Fruit fly (Drosophila melanogaster): Measurements from ENCODE around the gene LysD.

The LysD gene

DNA sequence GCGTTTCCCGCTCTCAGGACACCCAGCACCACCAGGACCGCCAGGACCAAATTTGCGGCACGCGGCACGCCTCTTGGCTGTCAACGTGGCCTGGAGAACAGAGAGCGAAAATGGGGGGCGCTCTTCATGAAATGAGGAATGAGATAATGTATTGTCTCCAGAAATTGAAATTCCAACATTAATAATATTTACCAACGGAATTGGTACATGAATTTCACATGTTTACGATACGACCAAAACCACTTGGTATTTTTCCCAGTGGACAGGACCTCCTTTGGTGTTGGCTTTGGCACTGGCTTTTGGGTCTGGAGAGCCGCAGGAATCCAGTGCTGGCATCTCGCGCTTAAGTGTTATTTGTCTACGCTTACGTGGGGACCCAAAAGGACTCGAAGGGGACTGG, 27.5 kb downstream of the LysD start:
- no peak for TF ChIP-seq CG17801 (GFP tag; optimal IDR thresholded peaks at IDR 0.05; ENCODE audit: partially characterized antibody)

DNA sequence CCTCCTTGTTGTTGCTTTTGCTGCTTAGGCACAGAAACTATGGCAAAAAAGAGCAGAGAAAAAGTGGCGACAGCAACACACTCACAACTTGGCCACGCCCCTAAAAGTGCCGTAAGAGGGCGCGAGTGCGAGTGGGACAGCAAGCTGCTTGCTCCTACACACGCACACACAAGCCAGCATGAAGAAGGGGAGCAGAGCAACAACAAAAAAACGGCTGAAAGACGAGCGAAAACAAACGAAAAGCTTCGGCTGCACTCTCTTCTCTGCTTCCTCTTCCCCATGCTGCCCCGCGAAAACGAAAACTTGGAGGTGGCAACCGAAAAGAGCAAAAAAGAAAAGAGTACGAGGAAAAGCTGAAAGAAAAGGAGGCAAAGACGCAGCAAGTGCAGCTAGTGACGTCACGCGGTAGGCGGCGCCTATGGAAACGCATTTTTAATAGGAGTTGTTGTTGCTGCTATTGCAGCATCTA, 32.8 kb downstream of the LysD start:
- no peak for TF ChIP-seq CG17801 (GFP tag; optimal IDR thresholded peaks at IDR 0.05; ENCODE audit: partially characterized antibody)

DNA sequence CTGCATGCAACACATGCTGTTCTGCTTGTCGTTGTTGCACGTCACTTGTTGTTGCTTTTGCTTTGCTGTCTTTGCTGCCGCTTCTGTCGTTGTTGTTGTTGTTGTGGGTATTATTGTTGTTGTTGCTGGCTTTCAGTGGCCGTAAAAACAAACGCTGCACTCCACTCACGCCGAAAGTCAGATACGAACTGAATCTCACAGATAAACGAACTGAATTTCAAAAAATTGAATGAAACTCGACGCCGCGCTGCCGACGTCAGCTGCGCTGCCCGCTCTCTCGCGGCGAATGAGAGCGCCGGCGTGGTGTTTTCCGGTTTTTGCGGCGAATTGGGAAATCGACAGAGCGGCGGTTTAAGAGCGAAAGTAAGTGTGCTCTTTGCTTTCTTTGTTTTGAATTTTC, 33.9 kb downstream of the LysD start, which contains the start of gene bab2:
Gene bab2, minus strand, starts transcription at position 192 of the 400 bp plus-strand sequence.
- TF ChIP-seq CG17801 (GFP tag; optimal IDR thresholded peaks at IDR 0.05; ENCODE audit: partially characterized antibody) = no peak

DNA sequence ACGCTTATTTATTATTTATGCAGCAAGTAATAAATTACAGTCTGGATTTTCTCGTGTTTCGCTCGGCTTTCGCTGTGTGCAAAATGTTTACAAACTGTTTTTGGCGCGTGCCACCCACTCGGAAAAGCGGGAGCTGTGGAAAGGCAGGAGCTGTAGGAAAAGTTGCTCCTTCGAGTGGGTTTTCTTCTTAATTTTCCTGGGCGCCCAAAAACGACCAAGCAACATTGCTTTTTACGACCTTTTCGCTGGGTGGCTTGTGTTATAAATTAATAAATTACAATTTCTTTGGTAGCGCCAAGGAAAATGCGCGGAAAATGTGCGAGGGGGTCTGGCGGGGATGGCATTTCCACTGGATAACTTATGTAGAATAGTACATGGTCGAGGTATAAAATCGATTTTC, 34.5 kb downstream of the LysD start:
- TF ChIP-seq CG17801 (GFP tag; optimal IDR thresholded peaks at IDR 0.05; ENCODE audit: partially characterized antibody) = no peak

DNA sequence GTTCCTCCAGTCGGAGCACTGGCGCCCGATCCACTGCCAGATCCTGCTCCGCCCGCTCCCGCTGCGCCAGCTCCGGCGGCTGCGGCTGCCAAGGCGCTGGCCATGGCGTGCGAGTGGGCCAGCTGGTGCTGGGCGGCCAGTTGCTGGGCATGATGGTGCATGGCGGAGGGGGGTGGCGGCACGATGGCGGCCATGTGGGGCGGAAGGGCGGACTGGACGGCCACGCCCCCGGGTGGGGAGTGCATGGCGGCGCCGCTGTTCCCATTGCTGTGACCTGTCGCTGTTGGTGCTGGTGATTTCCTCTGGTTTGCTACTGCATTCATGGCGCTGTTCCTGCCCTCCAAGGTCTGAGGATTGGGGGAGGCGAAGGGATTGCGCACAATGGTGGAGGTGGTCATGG, 38.1 kb downstream of the LysD start:
- no peak for TF ChIP-seq CG17801 (GFP tag; optimal IDR thresholded peaks at IDR 0.05; ENCODE audit: partially characterized antibody)

DNA sequence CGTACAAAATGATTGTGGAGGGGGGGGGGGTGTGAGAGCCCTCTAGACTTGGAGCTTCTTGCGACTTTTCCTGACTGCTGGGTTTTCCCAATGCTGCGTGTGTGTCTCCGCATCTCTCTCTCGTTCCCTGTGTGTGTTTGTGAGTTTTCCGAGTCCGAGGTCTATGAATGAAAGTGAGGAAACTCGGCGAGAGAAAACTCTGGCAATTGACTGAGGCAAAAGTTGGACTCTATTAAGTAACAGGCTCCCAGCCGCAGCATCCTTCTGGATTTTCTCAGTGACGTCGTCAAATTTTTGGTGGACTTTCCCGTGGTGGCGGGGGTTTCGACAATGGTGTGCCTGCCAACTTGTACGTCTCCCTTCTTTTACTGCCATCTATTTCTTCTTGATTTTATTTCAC, 40.4 kb downstream of the LysD start:
- TF ChIP-seq CG17801 (GFP tag; optimal IDR thresholded peaks at IDR 0.05; ENCODE audit: partially characterized antibody) = no peak

DNA sequence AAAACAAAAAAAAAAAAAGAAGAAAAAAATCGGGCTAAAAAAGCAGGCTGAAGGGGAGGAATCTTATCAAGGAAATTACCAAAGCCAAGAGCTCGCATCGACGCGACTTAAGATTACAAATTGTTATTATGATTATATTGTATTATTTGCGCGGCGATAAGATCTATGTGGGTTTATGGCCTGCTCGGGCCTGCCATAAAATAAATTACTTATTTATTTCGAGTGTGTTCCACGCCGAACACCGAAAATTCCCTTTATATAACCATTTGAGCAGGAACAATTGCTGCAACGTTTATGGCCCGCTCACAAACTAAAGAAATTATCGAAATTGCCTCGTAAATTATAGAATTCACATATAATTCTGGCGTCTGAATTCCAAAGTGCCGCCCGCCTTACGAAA, 41.4 kb downstream of the LysD start:
- TF ChIP-seq CG17801 (GFP tag; optimal IDR thresholded peaks at IDR 0.05; ENCODE audit: partially characterized antibody) = no peak

DNA sequence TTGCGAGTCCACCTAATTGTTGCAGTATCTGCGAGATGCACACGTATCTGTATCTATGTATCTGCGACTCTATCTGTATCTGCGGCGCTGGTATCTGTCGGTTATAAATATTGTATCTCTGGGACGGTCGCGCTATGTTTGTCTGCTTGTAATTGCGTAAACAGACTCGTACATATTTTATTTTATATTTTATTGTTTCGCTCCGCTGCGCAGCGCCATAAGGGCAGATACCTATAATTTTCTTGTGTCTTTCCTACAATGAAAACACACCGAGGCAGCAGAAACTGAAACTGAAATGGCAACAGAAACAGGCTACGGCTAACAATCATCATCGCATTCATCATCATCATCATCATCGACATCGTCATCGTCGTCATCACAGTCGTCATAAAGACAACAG, 42.6 kb downstream of the LysD start:
- TF ChIP-seq CG17801 (GFP tag; optimal IDR thresholded peaks at IDR 0.05; ENCODE audit: partially characterized antibody) = no peak

DNA sequence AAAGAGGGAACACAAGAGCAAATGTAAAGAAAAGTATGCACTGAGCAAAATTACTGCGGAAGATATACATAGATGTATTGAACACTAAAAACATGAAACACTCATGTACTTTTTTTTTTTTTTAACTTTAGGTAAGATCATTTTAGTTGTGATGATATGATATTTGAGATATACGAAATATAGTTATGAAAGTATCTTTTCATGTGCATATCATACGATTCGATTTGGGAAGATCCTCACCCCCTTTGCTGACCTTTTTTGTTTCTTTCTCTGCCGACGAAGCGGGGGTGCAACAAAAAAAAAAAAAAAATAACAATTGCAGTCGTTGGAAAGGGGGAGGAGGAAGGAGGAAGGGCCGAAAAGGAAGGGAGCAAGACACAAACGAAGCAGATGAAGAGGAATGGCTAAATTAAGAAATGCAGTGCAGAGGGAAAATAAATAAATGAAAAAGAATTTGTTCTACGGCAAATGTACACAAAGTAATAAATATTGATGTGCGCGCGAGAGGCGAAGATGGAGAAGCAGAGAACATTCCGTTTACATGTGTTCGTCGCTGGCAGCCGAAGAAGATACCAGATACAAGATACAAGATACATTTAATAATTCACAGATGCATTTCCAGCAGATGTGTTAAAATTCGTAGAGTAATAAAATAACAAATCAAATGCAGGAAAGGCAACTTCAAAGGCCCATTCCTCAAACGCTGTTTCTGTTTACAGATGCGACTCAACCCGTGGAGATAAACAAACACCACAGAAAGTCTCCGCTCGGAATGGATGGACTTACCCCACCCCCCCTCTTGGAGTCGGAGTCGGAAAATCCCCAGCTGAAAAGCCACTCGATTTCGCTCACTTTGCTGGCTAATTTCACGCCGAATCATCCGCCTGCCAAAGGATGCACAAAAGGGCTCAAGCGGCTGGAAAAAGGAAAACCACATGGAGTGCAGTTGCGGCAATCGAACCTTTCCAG, 43.8 kb downstream of the LysD start:
- TF ChIP-seq CG17801 (GFP tag; optimal IDR thresholded peaks at IDR 0.05; ENCODE audit: partially characterized antibody) = no peak

DNA sequence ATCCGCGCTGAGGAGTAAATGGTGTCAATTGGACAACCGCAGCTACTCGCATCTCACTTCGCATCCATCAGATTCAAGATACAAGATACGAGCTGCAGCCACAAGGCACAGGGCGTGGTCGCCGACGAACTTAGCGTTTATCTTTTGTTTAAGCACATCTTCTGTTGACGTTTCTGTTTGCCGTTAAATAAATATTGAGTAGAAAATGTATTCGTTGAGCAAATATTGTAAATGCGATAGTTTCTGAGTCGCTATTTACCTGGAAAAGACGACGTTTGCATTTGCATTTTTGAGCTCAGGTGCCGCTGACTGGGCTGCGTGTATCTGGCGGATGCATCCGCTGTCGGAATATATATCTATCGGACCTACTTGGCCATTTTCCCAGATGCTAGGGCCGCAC, 44.7 kb downstream of the LysD start:
- no peak for TF ChIP-seq CG17801 (GFP tag; optimal IDR thresholded peaks at IDR 0.05; ENCODE audit: partially characterized antibody)

DNA sequence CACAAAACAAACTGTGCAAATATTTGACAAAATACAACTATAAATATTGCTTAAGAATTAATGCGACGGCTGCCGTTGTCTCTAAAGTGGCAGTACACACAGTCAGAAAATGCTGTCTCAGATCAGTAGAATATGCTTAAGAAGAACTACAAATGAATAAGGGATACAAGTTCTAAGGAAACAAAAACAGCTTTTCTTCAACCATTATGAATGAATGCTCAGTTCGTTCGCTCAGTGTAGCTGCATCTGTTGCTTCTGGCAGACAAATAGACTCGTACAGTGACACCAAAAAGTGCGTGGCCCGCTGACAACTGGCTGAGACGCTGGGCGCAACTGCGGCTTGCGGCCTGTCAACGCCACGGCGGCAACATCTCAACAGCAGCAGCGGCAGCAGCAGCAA, 45.2 kb downstream of the LysD start:
- TF ChIP-seq CG17801 (GFP tag; optimal IDR thresholded peaks at IDR 0.05; ENCODE audit: partially characterized antibody) = no peak
